Fruit fly (Drosophila melanogaster) whole organism, adult: Measurements from ENCODE around the gene CG18493.

ENCODE experiments used
- CG11617 ChIP-seq: fragments of 200-800 bp; sonication (Bioruptor generic); optimal IDR thresholded peaks from 2 replicates; lab custom pipeline; 2017; ENCODE audit warnings: mild to moderate bottlenecking, missing biosample characterization, missing genetic modification reagents, missing genetic modification characterization
- CG12768 ChIP-seq: fragments of 200-800 bp; sonication (Bioruptor generic); optimal IDR thresholded peaks from 2 replicates; lab custom pipeline; 2017; ENCODE audit warnings: missing biosample characterization, missing genetic modification characterization, mild to moderate bottlenecking, moderate library complexity, missing genetic modification reagents
- CG14711 ChIP-seq: fragments of 200-800 bp; sonication (Bioruptor generic); optimal IDR thresholded peaks from 2 replicates; lab custom pipeline; 2018; ENCODE audit warnings: missing biosample characterization, mild to moderate bottlenecking, missing genetic modification characterization, moderate library complexity
- CG1620 ChIP-seq: fragments of 200-800 bp; sonication (Bioruptor generic); optimal IDR thresholded peaks from 2 replicates; lab custom pipeline; 2016; ENCODE audit warnings: missing biosample characterization, missing genetic modification characterization
- CG33017 ChIP-seq: fragments of 200-800 bp; sonication (Bioruptor generic); optimal IDR thresholded peaks from 2 replicates; lab custom pipeline; 2018; ENCODE audit warnings: missing biosample characterization, mild to moderate bottlenecking, missing genetic modification characterization, moderate library complexity
- CG5204 ChIP-seq: fragments of 200-800 bp; sonication (Bioruptor generic); optimal IDR thresholded peaks from 2 replicates; lab custom pipeline; 2016; ENCODE audit warnings: missing biosample characterization, missing genetic modification characterization
- CG7045 ChIP-seq: fragments of 200-800 bp; sonication (Bioruptor generic); optimal IDR thresholded peaks from 2 replicates; lab custom pipeline; 2017; ENCODE audit warnings: missing biosample characterization, mild to moderate bottlenecking, missing genetic modification characterization
- CG7101 ChIP-seq: fragments of 200-800 bp; sonication (Bioruptor generic); optimal IDR thresholded peaks from 2 replicates; lab custom pipeline; 2018; ENCODE audit warnings: missing biosample characterization, mild to moderate bottlenecking, missing genetic modification characterization, moderate library complexity
- Clk ChIP-seq: fragments of 200-800 bp; sonication (Bioruptor generic); optimal IDR thresholded peaks from 2 replicates; lab custom pipeline; 2017; ENCODE audit warnings: missing biosample characterization, missing genetic modification characterization
- Crg-1 ChIP-seq: fragments of 200-800 bp; sonication (Bioruptor generic); optimal IDR thresholded peaks from 2 replicates; lab custom pipeline; 2016; ENCODE audit warnings: missing biosample characterization, missing genetic modification characterization
- Hr96 ChIP-seq: fragments of 200-800 bp; sonication (Bioruptor generic); optimal IDR thresholded peaks from 2 replicates; lab custom pipeline; 2016; ENCODE audit warnings: missing biosample characterization, missing genetic modification characterization
- Mnt ChIP-seq: fragments of 200-800 bp; sonication (Bioruptor generic); optimal IDR thresholded peaks from 2 replicates; lab custom pipeline; 2016; ENCODE audit warnings: missing biosample characterization, mild to moderate bottlenecking, missing genetic modification characterization
- bab1 ChIP-seq: fragments of 200-800 bp; sonication (Bioruptor generic); optimal IDR thresholded peaks from 3 replicates; lab custom pipeline; 2019; ENCODE audit warnings: missing biosample characterization, mild to moderate bottlenecking, missing genetic modification characterization, moderate library complexity
- cic ChIP-seq: fragments of 200-800 bp; sonication (Bioruptor generic); optimal IDR thresholded peaks from 2 replicates; lab custom pipeline; 2017; ENCODE audit warnings: missing biosample characterization, mild to moderate bottlenecking, missing genetic modification characterization, moderate library complexity
- cnc ChIP-seq, 2 experiments: fragments of >200 bp; optimal IDR thresholded peaks; 2 replicates each; lab custom pipeline; 2017
- kay ChIP-seq: fragments of 200-800 bp; sonication (Bioruptor generic); peaks from one replicate; lab custom pipeline; 2016; ENCODE audit warnings: missing biosample characterization, missing genetic modification characterization, borderline replicate concordance
- ovo ChIP-seq: fragments of 200-800 bp; sonication (Bioruptor generic); optimal IDR thresholded peaks from 2 replicates; lab custom pipeline; 2016; ENCODE audit warnings: missing biosample characterization, missing genetic modification characterization
- pad ChIP-seq: fragments of 200-800 bp; sonication (Bioruptor generic); optimal IDR thresholded peaks from 3 replicates; lab custom pipeline; 2017; ENCODE audit warnings: missing biosample characterization, missing genetic modification characterization, mild to moderate bottlenecking, moderate library complexity, missing genetic modification reagents
- tj ChIP-seq: fragments of 200-800 bp; sonication (Bioruptor generic); optimal IDR thresholded peaks from 3 replicates; lab custom pipeline; 2017; ENCODE audit warnings: missing biosample characterization, mild to moderate bottlenecking, missing genetic modification characterization, moderate library complexity
- toe ChIP-seq: fragments of 200-800 bp; sonication (Bioruptor generic); optimal IDR thresholded peaks from 2 replicates; lab custom pipeline; 2016; ENCODE audit warnings: missing biosample characterization, missing genetic modification characterization

CG18493 gene

DNA sequence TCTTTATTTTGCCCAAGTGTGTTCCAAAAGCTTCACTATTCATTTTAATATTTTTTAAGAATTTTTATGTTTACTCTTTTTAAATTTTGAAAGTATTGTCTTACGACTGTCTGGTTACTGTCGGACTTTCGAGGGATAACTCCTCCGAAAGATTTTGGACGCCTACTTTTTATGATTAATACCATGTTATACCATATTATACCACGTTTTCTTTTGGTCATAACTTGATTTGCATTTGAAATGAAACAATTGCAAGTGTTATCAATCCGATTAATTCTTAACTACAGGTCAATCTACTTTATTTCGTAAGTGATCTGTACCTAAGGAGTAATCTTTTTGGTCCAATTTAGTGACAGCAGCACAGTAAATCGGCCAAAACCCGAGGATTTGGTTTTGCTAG, 14.1 kb upstream of the CG18493 start, which contains the start of gene CG31404:
Gene CG31404, minus strand, starts transcription at position 101 of the 400 bp plus-strand sequence.
- no peak for TF ChIP-seq Clk

dm6 chr3R:19377125-19377524, 12.9 kb upstream of the CG18493 start, which contains the start of gene CG31245:
Gene CG31245 (minus strand): TSS chr3R:19377225.
- TF ChIP-seq CG7045 (no peak), CG14711 (tag; lab: Kevin White, UChicago) (no peak), kay (GFP tag; lab: Kevin White, UChicago) (no peak), Clk (no peak), CG12768 (GFP tag; lab: Kevin White, UChicago) (no peak), tj (GFP tag; lab: Kevin White, UChicago) (no peak), Mnt (GFP tag; lab: Kevin White, UChicago) (no peak), cic (GFP tag; lab: Kevin White, UChicago) (no peak), CG11617 (GFP tag; lab: Kevin White, UChicago) (no peak), CG7101 (no peak), CG5204 (no peak), CG33017 (tag; lab: Kevin White, UChicago) (no peak), cnc (optimal IDR thresholded peaks at IDR 0.05; lab: Kevin White, UChicago) (no peak), CG1620 (GFP tag; lab: Kevin White, UChicago) (no peak), ovo (GFP tag; lab: Kevin White, UChicago) (no peak), Crg-1 (GFP tag; lab: Kevin White, UChicago) (no peak)

DNA sequence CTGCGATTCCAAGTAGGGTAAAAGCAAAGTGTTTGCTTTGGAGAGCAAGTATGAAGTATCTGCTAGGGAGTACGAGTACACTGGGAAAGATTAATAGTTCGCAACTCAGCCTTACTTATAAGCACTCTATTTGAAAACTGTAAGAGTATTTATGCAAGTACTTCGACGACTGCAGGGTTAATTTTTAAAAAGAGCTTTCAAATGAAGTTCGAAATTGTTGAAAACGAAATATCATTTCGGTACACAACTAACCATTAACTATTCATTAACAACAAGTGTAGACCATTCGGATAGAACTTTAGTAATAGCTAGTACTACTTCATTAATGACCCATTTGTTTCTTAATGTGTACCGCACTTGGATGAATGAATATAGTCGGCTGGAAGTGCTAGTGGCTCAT, 6.8 kb upstream of the CG18493 start:
- TF ChIP-seq cic (GFP tag; lab: Kevin White, UChicago) (no peak), cnc (optimal IDR thresholded peaks at IDR 0.05; lab: Kevin White, UChicago) (no peak), bab1 (no peak), tj (GFP tag; lab: Kevin White, UChicago) (no peak), Mnt (GFP tag; lab: Kevin White, UChicago) (no peak), Clk (no peak), CG11617 (GFP tag; lab: Kevin White, UChicago) (no peak)

DNA sequence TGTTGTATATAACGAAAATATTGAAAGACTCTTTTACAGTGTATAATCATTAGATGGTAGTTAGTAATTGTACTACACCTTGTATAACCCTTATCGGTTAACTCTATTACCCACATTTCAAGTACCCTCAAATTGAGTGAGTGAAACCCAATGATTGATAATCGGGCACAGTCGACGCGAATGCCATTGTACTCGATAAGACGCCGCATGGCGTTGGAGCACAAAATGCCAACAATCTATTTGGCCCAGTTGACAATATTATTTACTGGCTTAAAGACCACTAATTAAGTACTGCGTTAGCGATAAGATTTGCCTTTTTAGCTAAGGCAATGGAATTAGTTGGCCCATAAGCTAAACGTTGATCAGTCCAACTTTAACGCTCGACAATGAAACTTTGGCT, 2.5 kb upstream of the CG18493 start, which contains the start of gene CG3734:
Gene CG3734, plus strand, starts transcription at position 254 of the 400 bp plus-strand sequence.
- TF ChIP-seq Crg-1 (GFP tag; lab: Kevin White, UChicago) (no peak), pad (peak; percentile 1), Mnt (GFP tag; lab: Kevin White, UChicago) (peak; percentile 57), tj (GFP tag; lab: Kevin White, UChicago) (no peak), kay (GFP tag; lab: Kevin White, UChicago) (peak; percentile 78), cic (GFP tag; lab: Kevin White, UChicago) (peak; percentile 73), CG5204 (no peak)

DNA sequence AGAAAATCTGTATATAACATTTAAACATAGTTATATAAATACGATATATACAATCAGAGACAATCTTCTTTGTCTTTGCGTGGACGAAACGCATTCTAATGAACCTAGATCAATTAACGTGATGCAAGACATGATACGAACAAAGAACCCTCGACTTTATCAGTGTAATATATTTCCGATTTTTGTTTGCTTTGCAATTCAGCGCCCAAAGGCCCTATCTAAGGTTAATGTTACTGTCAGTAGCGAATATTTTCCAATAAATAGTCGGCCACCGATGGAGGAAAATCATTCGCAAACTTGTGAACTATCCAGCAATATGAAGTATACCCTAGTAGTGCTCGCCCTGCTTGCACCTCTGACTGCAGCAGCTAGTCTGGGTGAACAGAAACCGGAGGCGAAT, 3.0 kb downstream of the CG18493 start, which contains the start of gene CG3739:
Gene CG3739, plus strand, starts transcription at position 301 of the 400 bp plus-strand sequence.
- TF ChIP-seq Clk: no peak

DNA sequence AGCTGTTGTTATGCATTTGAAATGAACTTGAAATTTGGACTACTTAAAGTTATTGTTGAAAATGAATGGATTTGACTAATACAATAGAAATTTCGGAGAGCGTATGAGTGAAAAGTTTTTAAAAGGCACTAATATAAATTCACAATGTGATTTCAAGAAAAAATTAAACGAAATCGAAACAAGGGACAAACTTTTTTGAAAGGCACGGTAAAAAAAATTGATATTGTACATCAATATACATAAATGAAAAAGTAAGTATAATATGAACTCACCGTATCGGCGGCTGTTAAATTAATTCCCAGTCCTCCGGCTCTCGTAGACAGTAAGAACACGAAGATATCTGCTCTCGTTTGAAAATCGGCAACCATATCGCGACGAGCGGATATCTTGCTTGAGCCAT, 8.4 kb downstream of the CG18493 start, which contains the start of gene CG31244:
Gene CG31244, minus strand, starts transcription at position 101 of the 400 bp plus-strand sequence.
- TF ChIP-seq CG12768 (GFP tag; lab: Kevin White, UChicago) (no peak), Clk (no peak), bab1 (no peak), toe (GFP tag; lab: Kevin White, UChicago) (no peak), kay (GFP tag; lab: Kevin White, UChicago) (no peak), CG7101 (no peak), cic (GFP tag; lab: Kevin White, UChicago) (no peak), Hr96 (GFP tag; lab: Kevin White, UChicago) (no peak), tj (GFP tag; lab: Kevin White, UChicago) (no peak), Crg-1 (GFP tag; lab: Kevin White, UChicago) (no peak), CG5204 (no peak), CG7045 (no peak), cnc (optimal IDR thresholded peaks at IDR 0.05; lab: Kevin White, UChicago) (no peak), CG11617 (GFP tag; lab: Kevin White, UChicago) (no peak), ovo (GFP tag; lab: Kevin White, UChicago) (no peak), CG1620 (GFP tag; lab: Kevin White, UChicago) (no peak)

DNA sequence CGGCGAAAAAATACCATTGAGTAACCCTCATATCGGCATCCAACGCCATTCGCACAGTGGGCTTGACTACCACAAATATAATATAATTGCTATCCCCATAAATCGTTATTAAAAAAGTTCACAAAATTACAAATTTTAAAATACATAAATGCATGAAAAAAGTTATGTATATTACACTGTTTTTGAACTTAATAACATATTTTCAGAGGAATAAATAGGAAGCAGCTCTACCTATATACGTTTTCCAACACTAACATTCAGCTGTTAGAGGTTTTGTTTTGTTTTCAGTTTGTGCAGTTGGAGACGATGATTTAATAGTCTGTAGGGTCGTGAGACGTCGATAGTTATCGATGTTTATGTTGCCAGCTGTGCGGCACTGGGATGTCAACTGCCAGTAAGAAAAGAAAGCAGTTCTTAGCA, 13.0 kb downstream of the CG18493 start, which contains the start of the genes Ino80 and Aptx:
Gene Ino80, minus strand, starts transcription at position 58 of the 420 bp plus-strand sequence.
Gene Aptx, plus strand, starts transcription at position 360 of the 420 bp plus-strand sequence.
- TF ChIP-seq CG1620 (GFP tag; lab: Kevin White, UChicago): peak; percentile 91
- TF ChIP-seq Clk: peak; percentile 85
- TF ChIP-seq pad: peak; percentile 71
- TF ChIP-seq CG7101: peak; percentile 91
- peak; percentile 78 for TF ChIP-seq Mnt (GFP tag; lab: Kevin White, UChicago)
- TF ChIP-seq CG11617 (GFP tag; lab: Kevin White, UChicago): peak; percentile 88
- peak; percentile 87 for TF ChIP-seq CG33017 (tag; lab: Kevin White, UChicago)
- TF ChIP-seq cnc (optimal IDR thresholded peaks at IDR 0.05; lab: Kevin White, UChicago): no peak
- TF ChIP-seq CG14711 (tag; lab: Kevin White, UChicago): peak; percentile 87
- peak; percentile 85 for TF ChIP-seq Hr96 (GFP tag; lab: Kevin White, UChicago)
- peak; percentile 40 for TF ChIP-seq cic (GFP tag; lab: Kevin White, UChicago)
- peak; percentile 93 for TF ChIP-seq CG5204
- TF ChIP-seq Crg-1 (GFP tag; lab: Kevin White, UChicago): peak; percentile 84
- no peak for TF ChIP-seq kay (GFP tag; lab: Kevin White, UChicago)
- peak; percentile 91 for TF ChIP-seq CG12768 (GFP tag; lab: Kevin White, UChicago)
- TF ChIP-seq ovo (GFP tag; lab: Kevin White, UChicago): peak; percentile 75
- peak; percentile 94 for TF ChIP-seq toe (GFP tag; lab: Kevin White, UChicago)
- TF ChIP-seq bab1: peak; percentile 92
- TF ChIP-seq CG7045: peak; percentile 94
- TF ChIP-seq tj (GFP tag; lab: Kevin White, UChicago): peak; percentile 68
